Fruit fly (Drosophila melanogaster): Measurements from ENCODE around the gene CG46339.
A peak's percentile ranks its signal among the peaks of the same experiment; 100 is the strongest.

The CG46339 gene

DNA sequence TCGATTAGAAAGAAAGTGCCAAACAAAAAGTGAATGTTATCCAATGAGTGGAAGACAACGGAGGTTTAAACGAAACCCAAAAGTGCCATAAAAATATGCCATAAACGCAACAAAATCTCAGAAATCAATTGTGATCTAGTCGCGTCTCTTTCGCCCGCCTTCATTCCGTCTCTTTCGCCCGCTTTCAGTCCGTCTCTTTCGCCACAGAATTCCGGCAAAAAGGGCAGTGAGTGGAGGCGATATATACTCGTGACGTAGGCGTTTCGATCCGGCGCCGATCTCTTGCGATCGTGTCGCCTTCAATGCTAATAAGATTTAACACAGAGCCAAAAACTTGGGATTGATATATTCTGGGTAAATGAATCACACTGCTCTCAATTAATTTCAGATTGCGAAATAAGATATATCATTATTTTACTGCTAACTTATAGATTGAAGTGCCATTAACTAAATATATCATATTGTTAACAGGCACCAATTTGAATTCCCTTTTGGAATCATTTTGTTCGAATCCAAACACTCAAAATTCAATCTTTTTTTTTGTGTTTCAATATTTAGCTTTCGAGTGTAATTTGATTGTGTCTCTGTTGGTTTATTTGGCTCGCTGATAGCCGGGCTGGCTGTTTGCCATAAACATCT is 27.4 kb upstream of the CG46339 start (continued):
- peak; percentile 13 for TF ChIP-seq fkh (GFP tag; optimal IDR thresholded peaks at IDR 0.05)
- TF ChIP-seq svp (GFP tag): peak; percentile 88
- TF ChIP-seq CG8119 (GFP tag; IDR thresholded peaks at IDR 0.05): peak; percentile 25; the same call in 1 of the 3 replicates
- no peak for TF ChIP-seq CG7368 (GFP tag; optimal IDR thresholded peaks at IDR 0.05)
- TF ChIP-seq CG11762 (GFP tag; optimal IDR thresholded peaks at IDR 0.05; ENCODE audit: insufficient read depth): no peak
- peak; percentile 52 for TF ChIP-seq Smox (GFP tag; optimal IDR thresholded peaks at IDR 0.05)
- no peak for TF ChIP-seq CG6276 (GFP tag; optimal IDR thresholded peaks at IDR 0.05)
- TF ChIP-seq Gug (GFP tag; IDR thresholded peaks at IDR 0.05): no peak
- TF ChIP-seq Eip78C (GFP tag): peak; percentile 86
- no peak for TF ChIP-seq Eip93F (GFP tag; optimal IDR thresholded peaks at IDR 0.05)
- peak; percentile 0 for TF ChIP-seq CG34406 (GFP tag; optimal IDR thresholded peaks at IDR 0.05)
- TF ChIP-seq CG8319 (GFP tag; optimal IDR thresholded peaks at IDR 0.05): no peak
- TF ChIP-seq CG8632 (GFP tag; optimal IDR thresholded peaks at IDR 0.05): no peak
- TF ChIP-seq Lpt (GFP tag; optimal IDR thresholded peaks at IDR 0.05): no peak
- peak; percentile 57 for TF ChIP-seq CG31627 (GFP tag; optimal IDR thresholded peaks at IDR 0.05)
- TF ChIP-seq topi (GFP tag; optimal IDR thresholded peaks at IDR 0.05): peak; percentile 62
- no peak for TF ChIP-seq Hr38 (GFP tag; optimal IDR thresholded peaks at IDR 0.05)
- no peak for TF ChIP-seq CG3032 (tag; optimal IDR thresholded peaks at IDR 0.05)
- no peak for TF ChIP-seq Eip75B (GFP tag; optimal IDR thresholded peaks at IDR 0.05)
- TF ChIP-seq CG4318 (GFP tag; optimal IDR thresholded peaks at IDR 0.05): no peak
- TF ChIP-seq vri (GFP tag; optimal IDR thresholded peaks at IDR 0.05): peak; percentile 50
- TF ChIP-seq CG32006 (GFP tag; optimal IDR thresholded peaks at IDR 0.05): peak; percentile 45
- TF ChIP-seq CG11294 (GFP tag; IDR thresholded peaks at IDR 0.05): no peak
- peak; percentile 66 for TF ChIP-seq esn (GFP tag; optimal IDR thresholded peaks at IDR 0.05)

DNA sequence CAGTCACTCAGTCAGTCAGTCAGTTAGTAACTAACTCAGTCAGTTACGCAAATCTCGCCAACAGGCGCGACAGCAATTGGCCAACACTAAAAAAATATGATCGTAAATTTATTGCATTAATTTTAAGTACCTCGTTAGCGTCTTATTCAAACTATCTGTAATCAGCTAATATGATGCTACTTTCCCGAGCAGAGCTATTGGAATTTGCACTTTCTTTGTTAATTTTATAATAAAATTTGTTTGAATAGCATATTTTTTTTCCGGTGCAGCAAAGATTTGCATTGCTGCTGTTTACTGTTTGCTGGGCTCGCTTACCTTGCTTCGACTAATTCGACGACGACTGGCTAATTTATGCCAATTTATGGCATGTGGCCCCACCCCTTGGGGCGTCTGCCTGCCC is 25.5 kb upstream of the CG46339 start:
- TF ChIP-seq CG11762 (GFP tag; optimal IDR thresholded peaks at IDR 0.05; ENCODE audit: insufficient read depth) (no peak), CG11902 (GFP tag; optimal IDR thresholded peaks at IDR 0.05) (no peak), Sox102F (GFP tag; optimal IDR thresholded peaks at IDR 0.05) (no peak), CG6792 (GFP tag; optimal IDR thresholded peaks at IDR 0.05) (no peak), CG11294 (GFP tag; IDR thresholded peaks at IDR 0.05) (peak; percentile 38; the same call in 1 of the 2 replicates), CG7368 (GFP tag; optimal IDR thresholded peaks at IDR 0.05) (no peak), pdm3 (GFP tag; optimal IDR thresholded peaks at IDR 0.05) (peak; percentile 27), CG4318 (GFP tag; optimal IDR thresholded peaks at IDR 0.05) (no peak), esn (GFP tag; optimal IDR thresholded peaks at IDR 0.05) (peak; percentile 30), Ets21C (GFP tag; optimal IDR thresholded peaks at IDR 0.05) (no peak), CG10669 (GFP tag; optimal IDR thresholded peaks at IDR 0.05) (no peak), achi (GFP tag; optimal IDR thresholded peaks at IDR 0.05) (peak; percentile 40), Hr4 (GFP tag; optimal IDR thresholded peaks at IDR 0.05) (peak; percentile 49), Gug (GFP tag; IDR thresholded peaks at IDR 0.05) (peak; percentile 31; the same call in 1 of the 2 replicates), lz (GFP tag; optimal IDR thresholded peaks at IDR 0.05) (no peak), Sox15 (GFP tag; optimal IDR thresholded peaks at IDR 0.05) (no peak), topi (GFP tag; optimal IDR thresholded peaks at IDR 0.05) (peak; percentile 9), CG10631 (GFP tag; optimal IDR thresholded peaks at IDR 0.05) (peak; percentile 14), CG1621 (tag; optimal IDR thresholded peaks at IDR 0.05) (no peak), Blimp-1 (GFP tag; optimal IDR thresholded peaks at IDR 0.05) (no peak), svp (GFP tag) (no peak), OdsH (GFP tag; optimal IDR thresholded peaks at IDR 0.05) (peak; percentile 35), Lpt (GFP tag; optimal IDR thresholded peaks at IDR 0.05) (no peak), CG34406 (GFP tag; optimal IDR thresholded peaks at IDR 0.05) (no peak), vri (GFP tag; optimal IDR thresholded peaks at IDR 0.05) (no peak), dsx (GFP tag; optimal IDR thresholded peaks at IDR 0.05; ENCODE audit: poor library complexity, severe bottlenecking) (no peak), fd85E (GFP tag; optimal IDR thresholded peaks at IDR 0.05) (no peak), fd59A (GFP tag; optimal IDR thresholded peaks at IDR 0.05) (no peak), eg (GFP tag; IDR thresholded peaks at IDR 0.05) (peak; percentile 69; the same call in 1 of the 3 replicates), CG6163 (GFP tag; IDR thresholded peaks at IDR 0.05) (0 out of 3 replicates have a peak, but pooled peaks have one; percentile 46), Smox (GFP tag; optimal IDR thresholded peaks at IDR 0.05) (no peak), ss (GFP tag; optimal IDR thresholded peaks at IDR 0.05) (no peak), Eip75B (GFP tag; optimal IDR thresholded peaks at IDR 0.05) (no peak), CG6854 (GFP tag; optimal IDR thresholded peaks at IDR 0.05) (no peak), acj6 (GFP tag; optimal IDR thresholded peaks at IDR 0.05) (peak; percentile 15), Met (GFP tag; optimal IDR thresholded peaks at IDR 0.05) (peak; percentile 22), CG8319 (GFP tag; optimal IDR thresholded peaks at IDR 0.05) (no peak), CG8119 (GFP tag; IDR thresholded peaks at IDR 0.05) (peak; percentile 61), Hr38 (GFP tag; optimal IDR thresholded peaks at IDR 0.05) (no peak), Eip78C (GFP tag) (peak; percentile 67), CG31627 (GFP tag; optimal IDR thresholded peaks at IDR 0.05) (no peak)
